Fruit fly (Drosophila melanogaster) whole organism, embryonic: ENCODE measurements around the gene Shal.

Experiments
- CG10431 ChIP-seq: fragments of 200-800 bp; sonication (Bioruptor generic); optimal IDR thresholded peaks from 3 replicates; lab custom pipeline; 2018; ENCODE audit warnings: missing biosample characterization, mild to moderate bottlenecking, missing genetic modification characterization
- CG15696 ChIP-seq: fragments of 200-800 bp; sonication (Bioruptor generic); optimal IDR thresholded peaks from 2 replicates; lab custom pipeline; 2019; ENCODE audit warnings: missing biosample characterization, mild to moderate bottlenecking, missing genetic modification characterization, moderate library complexity
- CG8478 ChIP-seq: fragments of >200 bp; optimal IDR thresholded peaks from 2 replicates; lab custom pipeline; 2018
- ab ChIP-seq: fragments of 200-800 bp; sonication (Bioruptor generic); optimal IDR thresholded peaks from 2 replicates; lab custom pipeline; 2016; ENCODE audit warnings: missing biosample characterization, missing genetic modification characterization
- ato ChIP-seq: fragments of 200-800 bp; sonication (Bioruptor generic); IDR thresholded peaks from 2 replicates; pipeline ENCODE4 v1.3.6; 2022; ENCODE audit warnings: missing biosample characterization, missing genetic modification characterization; ENCODE audit not compliant: partially characterized antibody
- ci ChIP-seq: fragments of 200-800 bp; sonication (Bioruptor generic); IDR thresholded peaks from 3 replicates; pipeline ENCODE4 v1.3.6; 2022; ENCODE audit warnings: missing biosample characterization, missing genetic modification characterization
- dm ChIP-seq: fragments of 200-800 bp; sonication (Bioruptor generic); optimal IDR thresholded peaks from 3 replicates; lab custom pipeline; 2016; ENCODE audit warnings: missing biosample characterization, missing genetic modification characterization
- gsb ChIP-seq: fragments of 200-800 bp; sonication (Bioruptor generic); IDR thresholded peaks from 2 replicates; pipeline ENCODE4 v1.3.6; 2022; ENCODE audit warnings: missing biosample characterization, missing genetic modification characterization
- h ChIP-seq: fragments of >200 bp; optimal IDR thresholded peaks from 2 replicates; lab custom pipeline; 2017
- ind ChIP-seq: fragments of 200-800 bp; sonication (Bioruptor generic); optimal IDR thresholded peaks from 3 replicates; lab custom pipeline; 2016; ENCODE audit warnings: missing biosample characterization, missing genetic modification characterization
- otp ChIP-seq: fragments of 200-800 bp; sonication (Bioruptor generic); IDR thresholded peaks from 3 replicates; pipeline ENCODE4, ENCODE4 v1.3.6; 2022; ENCODE audit warnings: missing biosample characterization, missing genetic modification characterization
- sim ChIP-seq: fragments of 200-800 bp; sonication (Bioruptor generic); IDR thresholded peaks from 2 replicates; pipeline ENCODE4 v1.3.6; 2022; ENCODE audit warnings: missing biosample characterization, missing genetic modification characterization

dm6 chr3L:19564905-19565700 is 19.3 kb downstream of the Shal start:
- TF ChIP-seq dm (GFP tag; lab: Kevin White, UChicago) (no peak), ind (no peak), sim (GFP tag; lab: Robert Waterston, UW) (no peak), CG15696 (tag; lab: Kevin White, UChicago) (no peak), otp (GFP tag; lab: Robert Waterston, UW) (no peak), ci (no peak), CG10431 (GFP tag; lab: Kevin White, UChicago) (no peak), gsb (GFP tag; lab: Robert Waterston, UW) (no peak), h (no peak), ato (no peak), ab (GFP tag; lab: Kevin White, UChicago) (no peak), CG8478 (lab: Kevin White, UChicago) (no peak)
